Worm (Caenorhabditis elegans) whole organism, L3 larva: ENCODE measurements around the gene M162.5.

ENCODE experiments used
- ceh-28 ChIP-seq: fragments of 150-350 bp; optimal IDR thresholded peaks from 2 replicates; lab custom pipeline; 2014; ENCODE audit warnings: missing biosample characterization, missing genetic modification reagents, missing genetic modification characterization
- ztf-11 ChIP-seq: fragments of 150-350 bp; optimal IDR thresholded peaks from 2 replicates; lab custom pipeline; 2014; ENCODE audit warnings: missing biosample characterization, missing genetic modification characterization

DNA sequence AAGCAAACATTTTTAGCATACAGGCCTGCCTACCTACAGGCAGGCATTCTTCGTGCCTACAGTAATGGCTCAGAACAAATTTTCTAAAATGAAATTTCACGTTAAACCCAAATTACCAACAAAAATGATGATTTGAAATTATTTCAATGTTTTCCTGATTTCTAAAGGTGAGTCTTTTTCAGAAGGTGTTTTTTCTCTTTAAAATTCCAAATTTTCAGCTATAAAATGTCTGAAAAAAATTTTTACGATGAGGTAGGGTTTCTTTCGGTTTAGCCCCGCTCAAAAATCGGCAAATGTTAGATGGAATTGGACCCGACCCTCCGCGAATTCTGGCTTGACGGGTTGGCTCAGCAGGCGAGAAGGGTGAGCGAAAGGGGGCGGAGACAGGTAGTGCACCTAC, 15.0 kb upstream of the M162.5 start, which contains the start of gene W04E12.5:
- no peak for TF ChIP-seq ceh-28 (tag; lab: Kevin White, UChicago)
- no peak for TF ChIP-seq ztf-11 (tag; lab: Kevin White, UChicago)
